Fruit fly (Drosophila melanogaster): ENCODE data around the gene CG45089.

DNA sequence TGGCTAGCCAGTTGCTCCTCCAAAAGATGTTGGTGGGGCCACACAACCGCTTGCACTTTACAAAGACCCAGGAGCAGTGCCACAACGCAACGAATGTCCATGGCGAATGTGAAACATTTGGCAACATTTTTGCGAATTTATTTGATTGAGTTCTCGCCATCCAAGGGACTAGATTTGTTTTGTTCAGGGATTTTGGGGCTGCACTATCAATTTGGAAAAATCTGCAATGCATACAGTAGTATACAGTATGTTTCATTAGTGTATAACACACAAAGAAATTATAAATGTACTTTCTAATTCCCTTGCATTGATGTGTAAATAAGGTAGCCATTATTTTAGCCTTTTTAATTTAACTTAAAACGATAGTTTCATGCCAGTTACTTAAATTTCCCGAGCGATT lies 14.9 kb downstream of the CG45089 start, which contains the start of gene Ir7d:
- TF ChIP-seq CG8765 (GFP tag; IDR thresholded peaks at IDR 0.05) (no peak), Sry-δ (GFP tag; optimal IDR thresholded peaks at IDR 0.05) (no peak), ems (GFP tag; optimal IDR thresholded peaks at IDR 0.05) (no peak), CG13424 (tag; optimal IDR thresholded peaks at IDR 0.05) (no peak), CG2116 (GFP tag; optimal IDR thresholded peaks at IDR 0.05) (no peak), ssp (GFP tag; IDR thresholded peaks at IDR 0.05) (no peak), CG12155 (GFP tag; optimal IDR thresholded peaks at IDR 0.05) (no peak), h (optimal IDR thresholded peaks at IDR 0.05) (no peak), Sin3A (optimal IDR thresholded peaks at IDR 0.05) (no peak), Mrtf (GFP tag; IDR thresholded peaks at IDR 0.05) (no peak), da (GFP tag; optimal IDR thresholded peaks at IDR 0.05) (no peak), CG6854 (GFP tag; optimal IDR thresholded peaks at IDR 0.05) (no peak), CG12659 (GFP tag; optimal IDR thresholded peaks at IDR 0.05) (no peak), CG3163 (GFP tag; optimal IDR thresholded peaks at IDR 0.05) (no peak)

Measured in whole organism, embryonic.